Fruit fly (Drosophila melanogaster) whole organism, embryonic: ENCODE measurements around the gene Pld3.

ENCODE experiments used
- Adf1 ChIP-seq: fragments of 200-800 bp; sonication (Bioruptor generic); IDR thresholded peaks from 2 replicates; pipeline ENCODE4 v1.3.6; 2022; ENCODE audit warnings: missing biosample characterization, missing genetic modification characterization
- CG11093 ChIP-seq: fragments of 200-800 bp; sonication (Bioruptor generic); IDR thresholded peaks from 3 replicates; pipeline ENCODE4 v1.3.6; 2022; ENCODE audit warnings: missing biosample characterization, missing genetic modification characterization
- CG12071 ChIP-seq: fragments of 200-800 bp; sonication (Bioruptor generic); optimal IDR thresholded peaks from 3 replicates; lab custom pipeline; 2018; ENCODE audit warnings: missing biosample characterization, mild to moderate bottlenecking, missing genetic modification characterization
- CG12744 ChIP-seq: fragments of 200-800 bp; sonication (Bioruptor generic); optimal IDR thresholded peaks from 2 replicates; lab custom pipeline; 2016; ENCODE audit warnings: missing biosample characterization, missing genetic modification characterization
- CG13424 ChIP-seq: fragments of 200-800 bp; sonication (Bioruptor generic); optimal IDR thresholded peaks from 2 replicates; lab custom pipeline; 2019; ENCODE audit warnings: missing biosample characterization, mild to moderate bottlenecking, missing genetic modification characterization, moderate library complexity
- CG14050 ChIP-seq: fragments of 200-800 bp; sonication (Bioruptor generic); IDR thresholded peaks from 3 replicates; pipeline ENCODE4 v1.3.6; 2022; ENCODE audit warnings: missing biosample characterization, missing genetic modification characterization
- CG14965 ChIP-seq: fragments of 200-800 bp; sonication (Bioruptor generic); optimal IDR thresholded peaks from 2 replicates; lab custom pipeline; 2016; ENCODE audit warnings: missing biosample characterization, missing genetic modification characterization, borderline replicate concordance
- CG1792 ChIP-seq: fragments of 200-800 bp; sonication (Bioruptor generic); optimal IDR thresholded peaks from 2 replicates; lab custom pipeline; 2016; ENCODE audit warnings: missing biosample characterization, missing genetic modification characterization
- CG18599 ChIP-seq: fragments of 200-800 bp; sonication (Bioruptor generic); optimal IDR thresholded peaks from 3 replicates; lab custom pipeline; 2017; ENCODE audit warnings: missing biosample characterization, missing genetic modification characterization, mild to moderate bottlenecking, moderate library complexity, missing genetic modification reagents
- CG2202 ChIP-seq: fragments of 200-800 bp; sonication (Bioruptor generic); optimal IDR thresholded peaks from 2 replicates; lab custom pipeline; 2018; ENCODE audit warnings: missing biosample characterization, mild to moderate bottlenecking, missing genetic modification characterization
- CG2678 ChIP-seq: fragments of 200-800 bp; sonication (Bioruptor generic); optimal IDR thresholded peaks from 3 replicates; lab custom pipeline; 2019; ENCODE audit warnings: missing biosample characterization, mild to moderate bottlenecking, missing genetic modification characterization, moderate library complexity
- CG4730 ChIP-seq: fragments of 200-800 bp; sonication (Bioruptor generic); IDR thresholded peaks from 2 replicates; pipeline ENCODE4 v1.3.6; 2022; ENCODE audit warnings: missing biosample characterization, missing genetic modification characterization
- CG8359 ChIP-seq: fragments of 200-800 bp; sonication (Bioruptor generic); optimal IDR thresholded peaks from 2 replicates; lab custom pipeline; 2017; ENCODE audit warnings: missing biosample characterization, mild to moderate bottlenecking, missing genetic modification characterization, borderline replicate concordance
- CkIIα-i1 ChIP-seq: fragments of 200-800 bp; sonication (Bioruptor generic); IDR thresholded peaks from 2 replicates; pipeline ENCODE4 v1.3.6; 2022; ENCODE audit warnings: missing biosample characterization, missing genetic modification characterization
- Dbx ChIP-seq: fragments of 200-800 bp; sonication (Bioruptor generic); IDR thresholded peaks from 3 replicates; pipeline ENCODE4 v1.3.6; 2022; ENCODE audit warnings: missing biosample characterization, missing genetic modification characterization
- Dref ChIP-seq: fragments of 200-800 bp; sonication (Bioruptor generic); IDR thresholded peaks from 2 replicates; pipeline ENCODE4 v1.3.6; 2022; ENCODE audit warnings: missing biosample characterization, missing genetic modification characterization
- H2.0 ChIP-seq: fragments of 200-800 bp; sonication (Bioruptor generic); IDR thresholded peaks from 2 replicates; pipeline ENCODE4 v1.3.6; 2022; ENCODE audit warnings: missing biosample characterization, missing genetic modification characterization
- Hmr ChIP-seq: fragments of 200-800 bp; sonication (Bioruptor generic); optimal IDR thresholded peaks from 3 replicates; lab custom pipeline; 2017; ENCODE audit warnings: mild to moderate bottlenecking, missing biosample characterization, missing genetic modification reagents, missing genetic modification characterization
- Hmx ChIP-seq: fragments of 200-800 bp; sonication (Bioruptor generic); optimal IDR thresholded peaks from 2 replicates; lab custom pipeline; 2016; ENCODE audit warnings: missing biosample characterization, missing genetic modification characterization
- Hr3 ChIP-seq: fragments of 200-800 bp; sonication (Bioruptor generic); optimal IDR thresholded peaks from 3 replicates; lab custom pipeline; 2016; ENCODE audit warnings: missing biosample characterization, missing genetic modification characterization
- Mad ChIP-seq: fragments of 200-800 bp; sonication (Bioruptor generic); optimal IDR thresholded peaks from 2 replicates; lab custom pipeline; 2016; ENCODE audit warnings: missing biosample characterization, missing genetic modification characterization
- NC2β ChIP-seq: fragments of 200-800 bp; sonication (Bioruptor generic); optimal IDR thresholded peaks from 2 replicates; lab custom pipeline; 2016; ENCODE audit warnings: missing biosample characterization, missing genetic modification characterization
- Taf1 ChIP-seq: fragments of 200-800 bp; sonication (Bioruptor generic); IDR thresholded peaks from 2 replicates; pipeline ENCODE4 v1.3.6; 2022; ENCODE audit warnings: missing biosample characterization, missing genetic modification characterization
- Xrp1 ChIP-seq: fragments of 200-800 bp; sonication (Bioruptor generic); IDR thresholded peaks from 2 replicates; pipeline ENCODE4 v1.3.6; 2022; ENCODE audit warnings: missing biosample characterization, missing genetic modification characterization
- YL-1 ChIP-seq: fragments of 200-800 bp; sonication (Bioruptor generic); optimal IDR thresholded peaks from 3 replicates; lab custom pipeline; 2017; ENCODE audit warnings: missing biosample characterization, mild to moderate bottlenecking, missing genetic modification characterization
- ac ChIP-seq: fragments of 200-800 bp; sonication (Bioruptor generic); optimal IDR thresholded peaks from 3 replicates; lab custom pipeline; 2017; ENCODE audit warnings: missing biosample characterization, mild to moderate bottlenecking, missing genetic modification characterization
- az2 ChIP-seq: fragments of 200-800 bp; sonication (Bioruptor generic); optimal IDR thresholded peaks from 3 replicates; lab custom pipeline; 2016; ENCODE audit warnings: missing biosample characterization, missing genetic modification characterization
- bowl ChIP-seq: fragments of 200-800 bp; sonication (Bioruptor generic); IDR thresholded peaks from 2 replicates; pipeline ENCODE4 v1.3.6; 2022; ENCODE audit warnings: missing biosample characterization, missing genetic modification characterization
- btn ChIP-seq: fragments of 200-800 bp; sonication (Bioruptor generic); optimal IDR thresholded peaks from 2 replicates; lab custom pipeline; 2016; ENCODE audit warnings: missing biosample characterization, missing genetic modification characterization
- cad ChIP-seq: fragments of >200 bp; optimal IDR thresholded peaks from 2 replicates; lab custom pipeline; 2017; ENCODE audit warnings: missing biosample characterization, missing genetic modification characterization
- chif ChIP-seq, 2 experiments: fragments of 200-800 bp; sonication (Bioruptor generic); optimal IDR thresholded peaks; 3 replicates each; lab custom pipeline; 2016; ENCODE audit warnings: missing biosample characterization in 2 of 2, missing genetic modification characterization in 2 of 2
- ci ChIP-seq: fragments of 200-800 bp; sonication (Bioruptor generic); IDR thresholded peaks from 3 replicates; pipeline ENCODE4 v1.3.6; 2022; ENCODE audit warnings: missing biosample characterization, missing genetic modification characterization
- exex ChIP-seq: fragments of 200-800 bp; sonication (Bioruptor generic); optimal IDR thresholded peaks from 4 replicates; lab custom pipeline; 2018; ENCODE audit warnings: missing biosample characterization, mild to moderate bottlenecking, missing genetic modification characterization, moderate library complexity
- gfzf ChIP-seq: fragments of 200-800 bp; sonication (Bioruptor generic); optimal IDR thresholded peaks from 2 replicates; lab custom pipeline; 2016; ENCODE audit warnings: missing biosample characterization, mild to moderate bottlenecking, missing genetic modification characterization, moderate library complexity
- grn ChIP-seq: fragments of 200-800 bp; sonication (Bioruptor generic); optimal IDR thresholded peaks from 3 replicates; lab custom pipeline; 2017; ENCODE audit warnings: missing biosample characterization, missing genetic modification characterization
- gsb-n ChIP-seq: fragments of 200-800 bp; sonication (Bioruptor generic); optimal IDR thresholded peaks from 3 replicates; lab custom pipeline; 2018; ENCODE audit warnings: missing biosample characterization, mild to moderate bottlenecking, missing genetic modification characterization
- hbn ChIP-seq: fragments of 200-800 bp; sonication (Bioruptor generic); IDR thresholded peaks from 2 replicates; pipeline ENCODE4 v1.3.6; 2022; ENCODE audit warnings: missing biosample characterization, missing genetic modification characterization; ENCODE audit not compliant: partially characterized antibody
- knrl ChIP-seq: fragments of 200-800 bp; sonication (Bioruptor generic); IDR thresholded peaks from 3 replicates; pipeline ENCODE4 v1.3.6; 2022; ENCODE audit warnings: missing biosample characterization, missing genetic modification characterization; ENCODE audit not compliant: partially characterized antibody
- lab ChIP-seq: fragments of 200-800 bp; sonication (Bioruptor generic); optimal IDR thresholded peaks from 3 replicates; lab custom pipeline; 2017; ENCODE audit warnings: missing biosample characterization, missing genetic modification characterization, mild to moderate bottlenecking, moderate library complexity, missing genetic modification reagents
- lmd ChIP-seq: fragments of 200-800 bp; sonication (Bioruptor generic); IDR thresholded peaks from 2 replicates; pipeline ENCODE4 v1.3.6; 2022; ENCODE audit warnings: missing biosample characterization, missing genetic modification characterization
- nom ChIP-seq: fragments of 200-800 bp; sonication (Bioruptor generic); optimal IDR thresholded peaks from 2 replicates; lab custom pipeline; 2017; ENCODE audit warnings: missing biosample characterization, missing genetic modification characterization, mild to moderate bottlenecking, moderate library complexity, missing genetic modification reagents
- pfk ChIP-seq: fragments of 200-800 bp; sonication (Bioruptor generic); optimal IDR thresholded peaks from 2 replicates; lab custom pipeline; 2018; ENCODE audit warnings: missing biosample characterization, mild to moderate bottlenecking, missing genetic modification characterization, moderate library complexity
- repo ChIP-seq: fragments of 200-800 bp; sonication (Bioruptor generic); optimal IDR thresholded peaks from 2 replicates; lab custom pipeline; 2016; ENCODE audit warnings: missing biosample characterization, missing genetic modification characterization
- salm ChIP-seq: fragments of 200-800 bp; sonication (Bioruptor generic); optimal IDR thresholded peaks from 2 replicates; lab custom pipeline; 2018; ENCODE audit warnings: missing biosample characterization, mild to moderate bottlenecking, missing genetic modification characterization
- slbo ChIP-seq: fragments of 200-800 bp; sonication (Bioruptor generic); IDR thresholded peaks from 2 replicates; pipeline ENCODE4 v1.3.6; 2022; ENCODE audit warnings: missing biosample characterization, missing genetic modification characterization
- sug ChIP-seq: fragments of 200-800 bp; optimal IDR thresholded peaks from 2 replicates; lab custom pipeline; 2019; ENCODE audit warnings: missing biosample characterization, mild to moderate bottlenecking, missing genetic modification characterization, moderate library complexity
- tap ChIP-seq: fragments of 200-800 bp; optimal IDR thresholded peaks from 3 replicates; lab custom pipeline; 2019; ENCODE audit warnings: missing biosample characterization, mild to moderate bottlenecking, missing genetic modification characterization, moderate library complexity
- trem ChIP-seq: fragments of 200-800 bp; optimal IDR thresholded peaks from 3 replicates; lab custom pipeline; 2019; ENCODE audit warnings: missing biosample characterization, mild to moderate bottlenecking, missing genetic modification characterization, moderate library complexity
- wek ChIP-seq: fragments of 200-800 bp; sonication (Bioruptor generic); optimal IDR thresholded peaks from 3 replicates; lab custom pipeline; 2018; ENCODE audit warnings: missing biosample characterization, mild to moderate bottlenecking, missing genetic modification characterization, moderate library complexity

The Pld3 gene

DNA sequence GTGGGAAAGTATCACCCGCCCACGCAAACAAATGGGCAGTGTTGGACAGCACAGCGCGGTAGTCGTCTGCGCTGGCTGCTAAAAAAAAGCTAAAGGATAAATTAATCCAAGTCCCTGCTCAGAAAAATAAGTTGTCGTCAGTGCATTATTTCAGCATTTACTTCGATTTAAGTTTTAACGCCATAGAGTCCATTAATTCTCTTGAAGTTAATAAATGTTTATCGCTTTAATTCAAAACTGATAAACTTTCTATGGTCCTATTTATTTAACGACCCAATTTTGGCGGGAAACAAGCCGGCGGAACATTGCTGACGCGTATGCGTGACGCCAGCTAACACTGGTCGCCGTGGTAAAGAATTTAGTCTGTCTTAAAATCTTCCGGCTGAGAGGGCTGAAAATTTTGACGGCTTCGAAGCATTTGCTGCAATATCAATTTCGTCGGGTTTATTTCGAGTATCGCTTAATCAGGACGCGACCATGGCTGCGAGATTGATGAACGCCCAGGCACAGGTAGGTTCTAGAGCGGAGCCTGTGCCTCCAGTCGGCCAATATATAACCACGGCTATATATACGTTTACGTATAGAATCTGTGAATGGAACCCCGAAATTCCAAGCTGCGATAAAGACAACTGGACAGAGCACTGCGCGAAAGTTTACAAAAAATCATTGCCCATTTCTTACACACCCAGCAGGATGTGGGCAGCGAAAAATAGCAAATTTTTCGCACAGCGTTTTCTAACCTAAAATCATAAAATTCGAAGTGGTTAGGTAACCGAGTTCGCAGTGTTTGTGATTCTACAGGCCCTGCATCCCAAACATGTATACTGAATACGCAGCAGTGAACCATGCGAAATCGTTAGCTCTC lies 9.9 kb downstream of the Pld3 start, which contains the start of the genes mAcon1, CG43345 and CG43346 (continued):
- no peak for TF ChIP-seq lab (GFP tag; lab: Kevin White, UChicago)
- TF ChIP-seq sug (tag; lab: Kevin White, UChicago): peak; percentile 89
- TF ChIP-seq CG2678 (tag; lab: Kevin White, UChicago): no peak
- TF ChIP-seq az2 (GFP tag; lab: Kevin White, UChicago): peak; percentile 76
- TF ChIP-seq CG2202 (tag; lab: Kevin White, UChicago): peak; percentile 54
- no peak for TF ChIP-seq hbn (GFP tag; lab: Robert Waterston, UW)
- TF ChIP-seq Dbx (GFP tag; lab: Robert Waterston, UW): peak; percentile 86
- peak; percentile 27; the same call in 2 of the 3 replicates for TF ChIP-seq CG14050 (GFP tag; lab: Robert Waterston, UW)
- no peak for TF ChIP-seq salm (tag; lab: Kevin White, UChicago)
- TF ChIP-seq knrl: peak; percentile 24; the same call in 1 of the 3 replicates
- no peak for TF ChIP-seq Hmr (GFP tag; lab: Kevin White, UChicago)
- 0 out of 3 replicates have a peak, but pooled peaks have one; percentile 43 for TF ChIP-seq CG11093 (GFP tag; lab: Robert Waterston, UW)
- TF ChIP-seq repo (GFP tag; lab: Kevin White, UChicago): peak; percentile 69
- TF ChIP-seq gsb-n (tag; lab: Kevin White, UChicago): no peak
- TF ChIP-seq CG4730 (GFP tag; lab: Robert Waterston, UW): peak; percentile 35; the same call in 1 of the 2 replicates
- no peak; the same call in 1 of the 2 replicates for TF ChIP-seq Taf1
- TF ChIP-seq CG8359 (GFP tag; lab: Kevin White, UChicago): peak; percentile 24
- peak; percentile 77 for TF ChIP-seq CG13424 (tag; lab: Kevin White, UChicago)
- peak; percentile 83 for TF ChIP-seq CG1792 (GFP tag; lab: Kevin White, UChicago)
- TF ChIP-seq wek (GFP tag; lab: Kevin White, UChicago): no peak
- peak; percentile 80 for TF ChIP-seq NC2β
- TF ChIP-seq exex (tag; lab: Kevin White, UChicago): peak; percentile 54
- TF ChIP-seq Hmx (GFP tag; lab: Kevin White, UChicago): peak; percentile 34
- TF ChIP-seq Adf1 (GFP tag; lab: Robert Waterston, UW): peak; percentile 32
- TF ChIP-seq btn: peak; percentile 51
- TF ChIP-seq CG12744 (GFP tag; lab: Kevin White, UChicago): peak; percentile 70
- TF ChIP-seq Dref (GFP tag; lab: Robert Waterston, UW): no peak
- no peak for TF ChIP-seq CG12071 (GFP tag; lab: Kevin White, UChicago)
- TF ChIP-seq gfzf (GFP tag; lab: Kevin White, UChicago): peak; percentile 39
- TF ChIP-seq bowl (GFP tag; lab: Robert Waterston, UW): no peak
- no peak for TF ChIP-seq H2.0 (GFP tag; lab: Robert Waterston, UW)
- TF ChIP-seq tap (tag; lab: Kevin White, UChicago): no peak
- peak; percentile 86 for TF ChIP-seq CG18599 (GFP tag; lab: Kevin White, UChicago)
- peak; percentile 53 for TF ChIP-seq YL-1
- peak; percentile 79 for TF ChIP-seq Xrp1 (GFP tag; lab: Robert Waterston, UW)
- peak; percentile 75 for TF ChIP-seq nom (GFP tag; lab: Kevin White, UChicago)
- TF ChIP-seq Hr3 (GFP tag; lab: Kevin White, UChicago): peak; percentile 76
- TF ChIP-seq CkIIα-i1 (GFP tag; lab: Robert Waterston, UW): no peak
- TF ChIP-seq slbo (GFP tag; lab: Robert Waterston, UW): peak; percentile 83
- TF ChIP-seq lmd: peak; percentile 76
- no peak for TF ChIP-seq ci (GFP tag; lab: Robert Waterston, UW)
- TF ChIP-seq ac (GFP tag; lab: Kevin White, UChicago): no peak
- peak; percentile 26 for TF ChIP-seq CG14965 (GFP tag; lab: Kevin White, UChicago)
- TF ChIP-seq cad (GFP tag; lab: Kevin White, UChicago): no peak
- TF ChIP-seq grn (GFP tag; lab: Kevin White, UChicago): no peak
- peak; percentile 88 for TF ChIP-seq Mad (GFP tag; lab: Kevin White, UChicago)
- TF ChIP-seq chif (GFP tag; optimal IDR thresholded peaks at IDR 0.05; lab: Kevin White, UChicago): peak; percentile 71 to 78
- peak; percentile 6 for TF ChIP-seq pfk (GFP tag; lab: Kevin White, UChicago)
- peak; percentile 79 for TF ChIP-seq trem (tag; lab: Kevin White, UChicago)
